Worm (Caenorhabditis elegans) whole organism, early embryonic: ENCODE data around the gene fipr-15.
A peak's percentile ranks its signal among the peaks of the same experiment; 100 is the strongest.

Source experiments
- B0310.2 ChIP-seq: sonication (generic microtip); optimal IDR thresholded peaks from 2 replicates; lab custom pipeline; 2016; ENCODE audit warnings: mild to moderate bottlenecking, missing genetic modification characterization, missing compliant biosample characterization
- F13C5.2 ChIP-seq: sonication (generic microtip); optimal IDR thresholded peaks from 2 replicates; lab custom pipeline; 2017; ENCODE audit warnings: mild to moderate bottlenecking, missing genetic modification characterization, inconsistent platforms, missing compliant biosample characterization
- aly-1 ChIP-seq: sonication (generic microtip); optimal IDR thresholded peaks from 2 replicates; lab custom pipeline; 2016; ENCODE audit warnings: missing genetic modification characterization, missing compliant biosample characterization
- ama-1 ChIP-seq: fragments of 150-350 bp; optimal IDR thresholded peaks from 2 replicates; lab custom pipeline; 2014
- ceh-13 ChIP-seq: fragments of 200-800 bp; sonication (Bioruptor generic); optimal IDR thresholded peaks from 2 replicates; lab custom pipeline; 2018; ENCODE audit warnings: mild to moderate bottlenecking, missing genetic modification characterization, missing compliant biosample characterization
- ceh-36 ChIP-seq: sonication (generic microtip); optimal IDR thresholded peaks from 2 replicates; lab custom pipeline; 2016; ENCODE audit warnings: missing genetic modification characterization, inconsistent platforms, missing compliant biosample characterization
- ets-7 ChIP-seq: sonication (generic microtip); optimal IDR thresholded peaks from 2 replicates; lab custom pipeline; 2016; ENCODE audit warnings: missing genotype, missing genetic modification characterization, missing compliant biosample characterization
- flt-1 ChIP-seq: fragments of 200-800 bp; sonication (Bioruptor generic); IDR thresholded peaks from 2 replicates; pipeline ENCODE4 v1.3.6; 2022; ENCODE audit warnings: missing genetic modification characterization, missing compliant biosample characterization
- hmbx-1 ChIP-seq: sonication (generic microtip); optimal IDR thresholded peaks from 2 replicates; lab custom pipeline; 2016; ENCODE audit warnings: mild to moderate bottlenecking, missing genetic modification characterization, missing compliant biosample characterization
- hmg-4 ChIP-seq: fragments of 200-800 bp; sonication (Bioruptor generic); optimal IDR thresholded peaks from 2 replicates; lab custom pipeline; 2018; ENCODE audit warnings: mild to moderate bottlenecking, missing genetic modification characterization, missing compliant biosample characterization
- hnd-1 ChIP-seq: sonication (generic microtip); optimal IDR thresholded peaks from 2 replicates; lab custom pipeline; 2016; ENCODE audit warnings: missing genetic modification characterization, missing compliant biosample characterization
- pes-1 ChIP-seq: fragments of 200-800 bp; sonication (Bioruptor generic); IDR thresholded peaks from 2 replicates; pipeline ENCODE4 v1.3.6; 2022; ENCODE audit warnings: missing genetic modification reagents, missing genetic modification characterization, missing compliant biosample characterization
- scrt-1 ChIP-seq: fragments of 200-800 bp; sonication (Bioruptor generic); IDR thresholded peaks from 2 replicates; pipeline ENCODE4 v1.3.6; 2022; ENCODE audit warnings: missing genetic modification characterization, missing compliant biosample characterization
- sea-1 ChIP-seq: fragments of 200-800 bp; sonication (Bioruptor generic); conservative IDR thresholded peaks from 2 replicates; pipeline ENCODE4 v1.3.6; 2022; ENCODE audit warnings: missing genetic modification characterization, missing compliant biosample characterization
- tbx-11 ChIP-seq: fragments of 200-800 bp; sonication (Bioruptor generic); IDR thresholded peaks from 2 replicates; pipeline ENCODE4 v1.3.6; 2022; ENCODE audit warnings: missing genetic modification characterization, missing compliant biosample characterization
- tbx-37 ChIP-seq: fragments of 200-800 bp; sonication (Bioruptor generic); conservative IDR thresholded peaks from 2 replicates; pipeline ENCODE4 v1.3.6; 2022; ENCODE audit warnings: missing genetic modification reagents, missing genetic modification characterization, missing compliant biosample characterization
- tra-4 ChIP-seq: sonication (generic microtip); optimal IDR thresholded peaks from 2 replicates; lab custom pipeline; 2017; ENCODE audit warnings: missing genetic modification characterization, missing compliant biosample characterization

Gene fipr-15

ce11 chrIV:10867370-10868146 is 12.8 kb upstream of the fipr-15 start:
- no peak for TF ChIP-seq ceh-36 (tag; lab: Kevin White, UChicago)
- TF ChIP-seq ceh-13 (GFP tag; lab: Kevin White, UChicago), result no peak
- TF ChIP-seq sea-1 (GFP tag; lab: Robert Waterston, UW), result no peak

DNA sequence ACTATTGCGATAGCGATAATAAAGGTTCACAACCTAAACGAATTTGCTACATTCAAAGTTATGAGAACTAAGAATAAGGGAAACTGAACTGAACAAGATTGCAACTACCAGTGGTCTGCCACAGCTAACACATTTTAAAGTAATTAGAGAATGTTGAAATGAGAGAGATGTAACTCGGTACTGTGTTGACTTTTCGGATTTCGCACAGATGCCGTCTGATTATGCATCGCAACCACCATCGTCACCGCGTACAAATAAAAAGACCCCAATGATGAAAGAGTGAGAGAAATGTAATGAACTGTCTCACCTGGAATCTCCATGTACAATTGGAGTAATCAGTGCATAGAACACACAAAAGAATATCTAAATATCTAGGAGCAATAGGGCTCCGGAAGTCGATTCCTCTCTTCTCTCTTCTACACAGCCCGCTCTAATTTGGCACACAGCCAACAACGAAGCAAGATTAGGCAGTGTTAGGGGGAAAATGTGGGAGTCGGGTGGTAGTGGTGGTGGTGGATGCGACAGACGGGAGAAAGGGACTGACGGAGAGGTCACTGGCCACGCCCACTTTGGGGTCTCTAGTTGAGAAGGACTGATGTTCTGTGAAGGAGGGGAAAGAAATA is 11.6 kb upstream of the fipr-15 start, which contains the start of gene F13E9.11:
TSS of gene F13E9.11 (minus strand) at position 507 of the 623 bp plus-strand sequence.
- TF ChIP-seq ets-7 (tag; lab: Kevin White, UChicago) (peak; percentile 51), hmg-4 (GFP tag; lab: Kevin White, UChicago) (peak; percentile 10), ama-1 (lab: Kevin White, UChicago) (no peak), tbx-11 (GFP tag; lab: Robert Waterston, UW) (0 out of 2 replicates have a peak, but pooled peaks have one; percentile 48)

- TF ChIP-seq sea-1 (GFP tag; lab: Robert Waterston, UW) (no peak), aly-1 (tag; lab: Kevin White, UChicago) (no peak), flt-1 (GFP tag; lab: Robert Waterston, UW) (0 out of 2 replicates have a peak, but pooled peaks have one; percentile 43), ceh-36 (tag; lab: Kevin White, UChicago) (no peak), hmg-4 (GFP tag; lab: Kevin White, UChicago) (peak; percentile 21)
Observed at ce11 chrIV:10869642-10870041, 10.7 kb upstream of the fipr-15 start.

- TF ChIP-seq scrt-1, result no peak
- TF ChIP-seq tra-4 (tag; lab: Kevin White, UChicago), result no peak
- no peak for TF ChIP-seq ceh-36 (tag; lab: Kevin White, UChicago)
- TF ChIP-seq hmg-4 (GFP tag; lab: Kevin White, UChicago), result no peak
- no peak for TF ChIP-seq ceh-13 (GFP tag; lab: Kevin White, UChicago)
- no peak for TF ChIP-seq ets-7 (tag; lab: Kevin White, UChicago)
- no peak for TF ChIP-seq ama-1 (lab: Kevin White, UChicago)
- no peak for TF ChIP-seq B0310.2
- TF ChIP-seq flt-1 (GFP tag; lab: Robert Waterston, UW), result no peak
- TF ChIP-seq tbx-37 (GFP tag; lab: Robert Waterston, UW), result no peak
Observed at ce11 chrIV:10870158-10870557, 10.2 kb upstream of the fipr-15 start.

DNA sequence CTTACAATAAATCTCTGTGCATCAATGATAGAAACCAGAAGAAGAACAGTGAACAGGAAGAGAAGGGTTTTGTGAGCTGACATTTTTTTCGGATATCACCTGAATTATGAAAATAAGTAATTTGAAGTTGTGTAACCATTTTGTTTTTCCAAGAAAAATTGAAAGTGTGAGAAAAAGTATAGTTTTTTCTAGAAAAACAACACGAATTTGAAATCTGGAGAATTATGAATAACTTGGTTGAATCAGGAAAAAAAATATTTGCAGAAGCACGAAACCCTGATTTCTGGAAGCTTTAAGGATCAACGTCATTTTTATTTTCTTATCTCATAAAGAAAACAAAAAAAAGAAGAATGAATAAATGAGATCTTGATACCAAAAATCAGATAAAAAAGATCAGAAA is 5.8 kb upstream of the fipr-15 start, which contains the start of gene F13E9.12:
TSS of gene F13E9.12 (minus strand) at position 101 of the 400 bp plus-strand sequence.
- no peak for TF ChIP-seq hmbx-1
- TF ChIP-seq pes-1 (GFP tag; lab: Robert Waterston, UW), result no peak
- no peak for TF ChIP-seq sea-1 (GFP tag; lab: Robert Waterston, UW)
- no peak for TF ChIP-seq ama-1 (lab: Kevin White, UChicago)
- no peak for TF ChIP-seq aly-1 (tag; lab: Kevin White, UChicago)
- no peak for TF ChIP-seq ets-7 (tag; lab: Kevin White, UChicago)
- no peak for TF ChIP-seq scrt-1
- no peak for TF ChIP-seq hmg-4 (GFP tag; lab: Kevin White, UChicago)
- no peak for TF ChIP-seq B0310.2

DNA sequence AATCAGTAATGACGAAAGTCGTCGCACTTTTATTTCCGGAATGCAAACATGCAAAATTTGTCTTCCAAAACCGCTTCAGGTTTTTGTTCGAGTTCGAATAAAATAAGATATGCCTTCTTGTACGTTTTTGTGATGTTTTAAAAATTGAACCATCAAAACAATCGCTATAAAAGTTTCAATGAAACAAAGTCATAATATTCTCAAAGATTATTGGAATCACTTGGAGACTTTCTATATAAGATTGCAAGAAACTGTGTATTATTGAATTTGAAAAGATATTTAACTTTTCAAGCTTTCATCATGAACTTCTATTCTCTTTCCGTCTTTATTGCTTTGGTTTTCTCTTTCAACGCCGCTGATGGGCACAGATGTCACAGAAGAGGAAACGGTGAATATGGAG is 3.5 kb upstream of the fipr-15 start, which contains the start of gene fipr-14:
TSS of gene fipr-14 (plus strand) at position 301 of the 400 bp plus-strand sequence.
- no peak for TF ChIP-seq B0310.2
- no peak for TF ChIP-seq hnd-1 (tag; lab: Kevin White, UChicago)
- no peak for TF ChIP-seq tra-4 (tag; lab: Kevin White, UChicago)
- no peak for TF ChIP-seq ceh-13 (GFP tag; lab: Kevin White, UChicago)
- TF ChIP-seq hmbx-1, result no peak
- TF ChIP-seq F13C5.2 (tag; lab: Kevin White, UChicago), result no peak
- no peak for TF ChIP-seq tbx-37 (GFP tag; lab: Robert Waterston, UW)

- TF ChIP-seq pes-1 (GFP tag; lab: Robert Waterston, UW) (no peak), ceh-36 (tag; lab: Kevin White, UChicago) (no peak), ceh-13 (GFP tag; lab: Kevin White, UChicago) (no peak)
Observed at ce11 chrIV:10879542-10879941, 822 bp upstream of the fipr-15 start, which contains the start of gene sdz-13. Gene sdz-13 (minus strand): TSS chrIV:10879642.

ce11 chrIV:10881230-10881629 is 866 bp downstream of the fipr-15 start, which contains the start of gene F13E9.13:
Gene F13E9.13 (plus strand): TSS chrIV:10881546.
- TF ChIP-seq tbx-37 (GFP tag; lab: Robert Waterston, UW) (no peak), F13C5.2 (tag; lab: Kevin White, UChicago) (no peak)
